Worm (Caenorhabditis elegans) whole organism, late embryonic: ENCODE data around the gene cox-16.
A peak's percentile ranks its signal among the peaks of the same experiment; 100 is the strongest.

Experiments
- C08G9.2 ChIP-seq: sonication (generic microtip); optimal IDR thresholded peaks from 2 replicates; lab custom pipeline; 2016; ENCODE audit warnings: mild to moderate bottlenecking, missing genetic modification characterization, moderate library complexity, missing compliant biosample characterization
- C38D4.7 ChIP-seq: fragments of 200-800 bp; sonication (Bioruptor generic); optimal IDR thresholded peaks from 2 replicates; lab custom pipeline; 2018; ENCODE audit warnings: mild to moderate bottlenecking, missing genetic modification characterization, moderate library complexity, missing compliant biosample characterization
- Y22D7AL.16 ChIP-seq: sonication (generic microtip); optimal IDR thresholded peaks from 2 replicates; lab custom pipeline; 2016; ENCODE audit warnings: missing genetic modification characterization, missing compliant biosample characterization
- ceh-2 ChIP-seq: sonication (generic microtip); optimal IDR thresholded peaks from 2 replicates; lab custom pipeline; 2016; ENCODE audit warnings: missing genotype, missing genetic modification characterization, missing compliant biosample characterization
- ceh-22 ChIP-seq: sonication (generic microtip); optimal IDR thresholded peaks from 2 replicates; lab custom pipeline; 2017; ENCODE audit warnings: missing biosample characterization, missing genetic modification characterization
- ceh-45 ChIP-seq: fragments of 200-800 bp; sonication (Bioruptor generic); IDR thresholded peaks from 2 replicates; pipeline ENCODE4 v1.3.6; 2022; ENCODE audit warnings: missing genetic modification reagents, missing genetic modification characterization, missing compliant biosample characterization
- dmd-4 ChIP-seq: sonication (generic microtip); optimal IDR thresholded peaks from 2 replicates; lab custom pipeline; 2016; ENCODE audit warnings: borderline replicate concordance, missing genetic modification characterization, missing compliant biosample characterization
- elt-2 ChIP-seq: sonication (generic microtip); optimal IDR thresholded peaks from 2 replicates; lab custom pipeline; 2016; ENCODE audit warnings: missing genetic modification reagents, missing genetic modification characterization, missing compliant biosample characterization
- elt-4 ChIP-seq: sonication (generic microtip); optimal IDR thresholded peaks from 2 replicates; lab custom pipeline; 2016; ENCODE audit warnings: missing genetic modification characterization, missing compliant biosample characterization
- ets-4 ChIP-seq: sonication (generic microtip); optimal IDR thresholded peaks from 2 replicates; lab custom pipeline; 2016; ENCODE audit warnings: missing genetic modification characterization, missing compliant biosample characterization
- eyg-1 ChIP-seq: sonication (generic microtip); optimal IDR thresholded peaks from 2 replicates; lab custom pipeline; 2016; ENCODE audit warnings: missing genotype, missing genetic modification characterization, missing compliant biosample characterization
- fax-1 ChIP-seq: sonication (generic microtip); optimal IDR thresholded peaks from 2 replicates; lab custom pipeline; 2016; ENCODE audit warnings: missing genotype, missing genetic modification characterization, missing compliant biosample characterization
- fkh-10 ChIP-seq: fragments of 150-350 bp; optimal IDR thresholded peaks from 2 replicates; lab custom pipeline; 2014; ENCODE audit warnings: missing biosample characterization, missing genetic modification reagents, missing genetic modification characterization
- fkh-6 ChIP-seq: sonication (generic microtip); optimal IDR thresholded peaks from 2 replicates; lab custom pipeline; 2016; ENCODE audit warnings: missing genetic modification characterization, missing compliant biosample characterization
- gmeb-2 ChIP-seq: sonication (generic microtip); optimal IDR thresholded peaks from 2 replicates; lab custom pipeline; 2016; ENCODE audit warnings: missing genetic modification characterization, inconsistent platforms, missing compliant biosample characterization
- hlh-13 ChIP-seq: fragments of 200-800 bp; sonication (Bioruptor generic); optimal IDR thresholded peaks from 2 replicates; lab custom pipeline; 2018; ENCODE audit warnings: mild to moderate bottlenecking, missing genetic modification characterization, missing compliant biosample characterization
- hlh-30 ChIP-seq: sonication (generic microtip); optimal IDR thresholded peaks from 2 replicates; lab custom pipeline; 2017; ENCODE audit warnings: antibody characterized with exemption, missing genetic modification characterization, missing compliant biosample characterization; ENCODE audit not compliant: insufficient read depth
- hlh-6 ChIP-seq: sonication (generic microtip); optimal IDR thresholded peaks from 2 replicates; lab custom pipeline; 2016; ENCODE audit warnings: missing genotype, missing genetic modification characterization, missing compliant biosample characterization
- hlh-8 ChIP-seq: sonication (generic microtip); optimal IDR thresholded peaks from 2 replicates; lab custom pipeline; 2016; ENCODE audit warnings: missing genotype, missing genetic modification characterization, missing compliant biosample characterization
- lin-11 ChIP-seq: fragments of 200-800 bp; sonication (Bioruptor generic); optimal IDR thresholded peaks from 2 replicates; lab custom pipeline; 2018; ENCODE audit warnings: mild to moderate bottlenecking, missing genetic modification characterization, missing compliant biosample characterization
- madf-2 ChIP-seq: sonication (generic microtip); optimal IDR thresholded peaks from 2 replicates; lab custom pipeline; 2017; ENCODE audit warnings: missing genetic modification characterization, missing compliant biosample characterization
- mec-3 ChIP-seq: sonication (generic microtip); optimal IDR thresholded peaks from 2 replicates; lab custom pipeline; 2016; ENCODE audit warnings: borderline replicate concordance, missing genetic modification characterization, missing compliant biosample characterization
- nfya-1 ChIP-seq: sonication (generic microtip); optimal IDR thresholded peaks from 2 replicates; lab custom pipeline; 2017; ENCODE audit warnings: missing genetic modification characterization, mild to moderate bottlenecking, missing compliant biosample characterization, antibody characterized with exemption, moderate library complexity
- nhr-232 ChIP-seq: sonication (generic microtip); optimal IDR thresholded peaks from 2 replicates; lab custom pipeline; 2016; ENCODE audit warnings: missing genetic modification characterization, missing compliant biosample characterization
- pag-3 ChIP-seq: sonication (generic microtip); optimal IDR thresholded peaks from 2 replicates; lab custom pipeline; 2016; ENCODE audit warnings: missing compliant biosample characterization, missing genetic modification characterization, borderline replicate concordance
- pha-2 ChIP-seq: sonication (generic microtip); optimal IDR thresholded peaks from 2 replicates; lab custom pipeline; 2017; ENCODE audit warnings: mild to moderate bottlenecking, missing genetic modification characterization, missing compliant biosample characterization
- ref-2 ChIP-seq: sonication (generic microtip); optimal IDR thresholded peaks from 2 replicates; lab custom pipeline; 2016; ENCODE audit warnings: missing genetic modification characterization, missing compliant biosample characterization
- sdc-2 ChIP-seq: sonication (generic microtip); optimal IDR thresholded peaks from 2 replicates; lab custom pipeline; 2016; ENCODE audit warnings: missing genotype, missing genetic modification characterization, missing compliant biosample characterization
- sox-2 ChIP-seq: fragments of 200-800 bp; sonication (Bioruptor generic); IDR thresholded peaks from 2 replicates; pipeline ENCODE4 v1.3.6; 2022; ENCODE audit warnings: missing genetic modification reagents, missing genetic modification characterization, missing compliant biosample characterization
- sox-4 ChIP-seq: sonication (generic microtip); optimal IDR thresholded peaks from 2 replicates; lab custom pipeline; 2017; ENCODE audit warnings: mild to moderate bottlenecking, missing genetic modification characterization, inconsistent platforms, missing compliant biosample characterization
- ttx-3 ChIP-seq: sonication (generic microtip); optimal IDR thresholded peaks from 2 replicates; lab custom pipeline; 2016; ENCODE audit warnings: missing genetic modification reagents, missing genetic modification characterization, missing compliant biosample characterization
- unc-3 ChIP-seq, 2 experiments: fragments of 200-800 bp in 1 of 2; sonication (Bioruptor generic) in 1 of 2; sonication (generic microtip) in 1 of 2; conservative IDR thresholded peaks in 1 of 2; optimal IDR thresholded peaks in 1 of 2; 2 replicates each; pipeline versions ENCODE4 v1.3.6 to Lab custom; 2016 to 2022; ENCODE audit warnings: missing compliant biosample characterization in 2 of 2, missing genetic modification characterization in 2 of 2, missing genetic modification reagents in 1 of 2
- unc-42 ChIP-seq: sonication (generic microtip); optimal IDR thresholded peaks from 2 replicates; lab custom pipeline; 2016; ENCODE audit warnings: missing genotype, missing genetic modification characterization, missing compliant biosample characterization
- ztf-16 ChIP-seq: sonication (generic microtip); optimal IDR thresholded peaks from 2 replicates; lab custom pipeline; 2017; ENCODE audit warnings: missing genetic modification characterization, missing compliant biosample characterization

Gene cox-16

ce11 chrV:5499475-5499874 lies 36.6 kb downstream of the cox-16 start:
- TF ChIP-seq madf-2 (tag; lab: Kevin White, UChicago) (no peak), nfya-1 (tag; lab: Kevin White, UChicago) (peak; percentile 66), Y22D7AL.16 (tag; lab: Kevin White, UChicago) (no peak)

ce11 chrV:5493447-5493846 lies 42.6 kb downstream of the cox-16 start, which contains the start of gene T05C3.2:
Gene T05C3.2 (plus strand): TSS chrV:5493747.
- TF ChIP-seq ceh-22 (tag; lab: Kevin White, UChicago) (no peak), hlh-30 (tag; lab: Kevin White, UChicago) (no peak), sox-4 (tag; lab: Kevin White, UChicago) (no peak)

ce11 chrV:5490205-5490604 lies 45.8 kb downstream of the cox-16 start, which contains the start of gene T05C3.6:
Gene T05C3.6 (plus strand): TSS chrV:5490445.
- TF ChIP-seq ztf-16 (tag; lab: Kevin White, UChicago), result no peak

ce11 chrV:5488766-5489165 lies 47.3 kb downstream of the cox-16 start, which contains the start of gene grl-18:
Gene grl-18 (minus strand): TSS chrV:5488866.
- TF ChIP-seq eyg-1 (tag; lab: Kevin White, UChicago) (no peak), nhr-232 (tag; lab: Kevin White, UChicago) (no peak), ets-4 (tag; lab: Kevin White, UChicago) (no peak), sdc-2 (tag; lab: Kevin White, UChicago) (no peak), pag-3 (no peak), hlh-30 (tag; lab: Kevin White, UChicago) (no peak), fax-1 (tag; lab: Kevin White, UChicago) (no peak), ceh-2 (tag; lab: Kevin White, UChicago) (no peak), hlh-6 (no peak), ceh-45 (GFP tag; lab: Robert Waterston, UW) (no peak), madf-2 (tag; lab: Kevin White, UChicago) (no peak), elt-4 (no peak), mec-3 (tag; lab: Kevin White, UChicago) (no peak), ttx-3 (no peak), hlh-13 (GFP tag; lab: Kevin White, UChicago) (no peak), ceh-22 (tag; lab: Kevin White, UChicago) (no peak), C08G9.2 (tag; lab: Kevin White, UChicago) (no peak), unc-3 (GFP tag; conservative IDR thresholded peaks at IDR 0.05; lab: Robert Waterston, UW) (no peak), unc-3 (tag; optimal IDR thresholded peaks at IDR 0.05; lab: Kevin White, UChicago) (no peak)
- TF ChIP-seq, all 69 proteins: peak for 0

- no peak for TF ChIP-seq hlh-30 (tag; lab: Kevin White, UChicago)
- no peak for TF ChIP-seq fkh-10 (GFP tag; lab: Kevin White, UChicago)
- no peak for TF ChIP-seq pha-2 (tag; lab: Kevin White, UChicago)
- TF ChIP-seq nhr-232 (tag; lab: Kevin White, UChicago), result no peak
- TF ChIP-seq gmeb-2 (tag; lab: Kevin White, UChicago), result no peak
- TF ChIP-seq elt-2 (tag; lab: Kevin White, UChicago), result no peak
- no peak for TF ChIP-seq fax-1 (tag; lab: Kevin White, UChicago)
- no peak for TF ChIP-seq lin-11 (tag; lab: Kevin White, UChicago)
- no peak for TF ChIP-seq hlh-8 (tag; lab: Kevin White, UChicago)
- no peak for TF ChIP-seq sox-2 (GFP tag; lab: Robert Waterston, UW)
- TF ChIP-seq elt-4, result no peak
- TF ChIP-seq C38D4.7, result no peak
- TF ChIP-seq unc-42 (tag; lab: Kevin White, UChicago), result no peak
- TF ChIP-seq ref-2 (tag; lab: Kevin White, UChicago), result no peak
- TF ChIP-seq dmd-4 (tag; lab: Kevin White, UChicago), result no peak
- TF ChIP-seq fkh-6, result no peak
Measured at ce11 chrV:5487180-5487579, 48.9 kb downstream of the cox-16 start.
